Worm (Caenorhabditis elegans) whole organism, L3 larva: Measurements from ENCODE around the gene umps-1.

Source experiments
- aly-2 ChIP-seq: fragments of 150-350 bp; optimal IDR thresholded peaks from 2 replicates; lab custom pipeline; 2014; ENCODE audit warnings: missing biosample characterization, missing genetic modification characterization
- ama-1 ChIP-seq: fragments of 150-350 bp; optimal IDR thresholded peaks from 2 replicates; lab custom pipeline; 2018
- ceh-16 ChIP-seq: sonication (generic microtip); optimal IDR thresholded peaks from 2 replicates; lab custom pipeline; 2017; ENCODE audit warnings: missing biosample characterization, missing genetic modification characterization
- ceh-82 ChIP-seq: fragments of 150-350 bp; optimal IDR thresholded peaks from 2 replicates; lab custom pipeline; 2014; ENCODE audit warnings: missing biosample characterization, missing genetic modification characterization
- egl-27 ChIP-seq: sonication (generic microtip); optimal IDR thresholded peaks from 4 replicates; lab custom pipeline; 2017; ENCODE audit warnings: missing biosample characterization, missing genetic modification reagents, missing genetic modification characterization
- egl-5 ChIP-seq: fragments of 150-350 bp; optimal IDR thresholded peaks from 2 replicates; lab custom pipeline; 2017; ENCODE audit warnings: missing biosample characterization, missing genetic modification reagents, missing genetic modification characterization, inconsistent platforms
- elt-1 ChIP-seq: fragments of 150-350 bp; optimal IDR thresholded peaks from 2 replicates; lab custom pipeline; 2014; ENCODE audit warnings: missing biosample characterization, missing genetic modification characterization
- elt-3 ChIP-seq, 3 experiments: fragments of 150-350 bp in 1 of 3; sonication (generic microtip) in 2 of 3; optimal IDR thresholded peaks; 2 replicates in 2 of 3; 4 replicates in 1 of 3; lab custom pipeline; 2014 to 2017; ENCODE audit warnings: missing biosample characterization in 3 of 3, missing genetic modification characterization in 3 of 3
- eor-1 ChIP-seq, 2 experiments: fragments of 150-350 bp; optimal IDR thresholded peaks; 2 replicates each; lab custom pipeline; 2014 to 2018; ENCODE audit warnings: missing biosample characterization in 2 of 2, missing genetic modification characterization in 2 of 2
- fkh-10 ChIP-seq: sonication (generic microtip); optimal IDR thresholded peaks from 2 replicates; lab custom pipeline; 2017; ENCODE audit warnings: missing biosample characterization, missing genetic modification reagents, missing genetic modification characterization
- fos-1 ChIP-seq: fragments of 150-350 bp; optimal IDR thresholded peaks from 2 replicates; lab custom pipeline; 2014; ENCODE audit warnings: missing biosample characterization, missing genetic modification characterization
- hmg-11 ChIP-seq: sonication (generic microtip); optimal IDR thresholded peaks from 2 replicates; lab custom pipeline; 2016; ENCODE audit warnings: missing genetic modification characterization, missing compliant biosample characterization
- jun-1 ChIP-seq: fragments of 150-350 bp; optimal IDR thresholded peaks from 2 replicates; lab custom pipeline; 2014; ENCODE audit warnings: missing biosample characterization, missing genetic modification reagents, missing genetic modification characterization
- lin-15B ChIP-seq: fragments of 150-350 bp; optimal IDR thresholded peaks from 2 replicates; lab custom pipeline; 2014; ENCODE audit warnings: missing biosample characterization, missing genetic modification characterization
- lin-39 ChIP-seq: fragments of 150-350 bp; optimal IDR thresholded peaks from 2 replicates; lab custom pipeline; 2018; ENCODE audit warnings: missing biosample characterization, missing genetic modification reagents, missing genetic modification characterization
- lsy-12 ChIP-seq: sonication (generic microtip); optimal IDR thresholded peaks from 2 replicates; lab custom pipeline; 2016; ENCODE audit warnings: mild to moderate bottlenecking, missing genetic modification characterization, missing compliant biosample characterization
- mdl-1 ChIP-seq: fragments of 150-350 bp; optimal IDR thresholded peaks from 2 replicates; lab custom pipeline; 2014; ENCODE audit warnings: missing biosample characterization, missing genetic modification characterization
- mml-1 ChIP-seq: fragments of 150-350 bp; sonication (generic microtip); optimal IDR thresholded peaks from 3 replicates; lab custom pipeline; 2014; ENCODE audit warnings: missing biosample characterization, missing genetic modification characterization
- nfya-1 ChIP-seq: sonication (generic microtip); optimal IDR thresholded peaks from 2 replicates; lab custom pipeline; 2017; ENCODE audit warnings: missing genetic modification characterization, mild to moderate bottlenecking, missing compliant biosample characterization, antibody characterized with exemption, moderate library complexity; ENCODE audit not compliant: insufficient read depth
- nhr-12 ChIP-seq: fragments of 150-350 bp; optimal IDR thresholded peaks from 2 replicates; lab custom pipeline; 2014; ENCODE audit warnings: missing biosample characterization, missing genetic modification characterization
- nhr-23 ChIP-seq: fragments of 150-350 bp; optimal IDR thresholded peaks from 2 replicates; lab custom pipeline; 2014; ENCODE audit warnings: missing biosample characterization, missing genetic modification reagents, missing genetic modification characterization
- nhr-237 ChIP-seq: fragments of 150-350 bp; optimal IDR thresholded peaks from 2 replicates; lab custom pipeline; 2014; ENCODE audit warnings: missing biosample characterization, missing genetic modification characterization
- nhr-25 ChIP-seq: sonication (generic microtip); optimal IDR thresholded peaks from 2 replicates; lab custom pipeline; 2017; ENCODE audit warnings: missing biosample characterization, missing genetic modification characterization
- nhr-28 ChIP-seq: fragments of 150-350 bp; optimal IDR thresholded peaks from 2 replicates; lab custom pipeline; 2014; ENCODE audit warnings: missing biosample characterization, missing genetic modification characterization
- nhr-43 ChIP-seq: sonication (generic microtip); optimal IDR thresholded peaks from 2 replicates; lab custom pipeline; 2016; ENCODE audit warnings: mild to moderate bottlenecking, missing genetic modification characterization, missing compliant biosample characterization; ENCODE audit not compliant: poor library complexity, severe bottlenecking
- nhr-67 ChIP-seq: fragments of 150-350 bp; optimal IDR thresholded peaks from 2 replicates; lab custom pipeline; 2014; ENCODE audit warnings: missing biosample characterization, missing genetic modification characterization
- nhr-76 ChIP-seq: fragments of 150-350 bp; sonication (generic microtip); optimal IDR thresholded peaks from 5 replicates; lab custom pipeline; 2014; ENCODE audit warnings: missing biosample characterization, missing genetic modification characterization
- nhr-77 ChIP-seq: fragments of 150-350 bp; optimal IDR thresholded peaks from 2 replicates; lab custom pipeline; 2014; ENCODE audit warnings: missing biosample characterization, missing genetic modification characterization
- pqm-1 ChIP-seq: fragments of 150-350 bp; optimal IDR thresholded peaks from 2 replicates; lab custom pipeline; 2017; ENCODE audit warnings: missing biosample characterization, missing genetic modification characterization, inconsistent platforms
- sea-2 ChIP-seq: fragments of 150-350 bp; sonication (generic microtip); optimal IDR thresholded peaks from 4 replicates; lab custom pipeline; 2014; ENCODE audit warnings: missing biosample characterization, missing genetic modification reagents, missing genetic modification characterization
- snpc-4 ChIP-seq: fragments of 150-350 bp; optimal IDR thresholded peaks from 2 replicates; lab custom pipeline; 2014; ENCODE audit warnings: missing biosample characterization, missing genetic modification characterization
- tbx-2 ChIP-seq: sonication (generic microtip); optimal IDR thresholded peaks from 2 replicates; lab custom pipeline; 2016; ENCODE audit warnings: mild to moderate bottlenecking, missing genetic modification characterization, missing compliant biosample characterization
- unc-39 ChIP-seq: sonication (generic microtip); optimal IDR thresholded peaks from 4 replicates; lab custom pipeline; 2017; ENCODE audit warnings: missing biosample characterization, missing genetic modification characterization
- unc-62 ChIP-seq: fragments of 150-350 bp; sonication (generic microtip); optimal IDR thresholded peaks from 4 replicates; lab custom pipeline; 2014; ENCODE audit warnings: missing biosample characterization, missing genetic modification reagents, missing genetic modification characterization
- ztf-11 ChIP-seq: fragments of 150-350 bp; optimal IDR thresholded peaks from 2 replicates; lab custom pipeline; 2014; ENCODE audit warnings: missing biosample characterization, missing genetic modification characterization
- ztf-4 ChIP-seq: fragments of 150-350 bp; optimal IDR thresholded peaks from 2 replicates; lab custom pipeline; 2014; ENCODE audit warnings: missing biosample characterization, missing genetic modification characterization

Gene umps-1

ce11 chrIII:10367355-10367909 is 10.0 kb upstream of the umps-1 start:
- TF ChIP-seq nfya-1 (tag; lab: Kevin White, UChicago) (peak; percentile 31), hmg-11 (tag; lab: Kevin White, UChicago) (peak; percentile 8), nhr-12 (no peak), lin-39 (tag; lab: Kevin White, UChicago) (no peak), pqm-1 (no peak)
- TF ChIP-seq, all 47 proteins: peak for 2

ce11 chrIII:10364656-10365055 is 7.2 kb upstream of the umps-1 start, which contains the start of gene tbc-8:
TSS of gene tbc-8 (plus strand) at chrIII:10364956.
- no peak for TF ChIP-seq tbx-2 (tag; lab: Kevin White, UChicago)
- no peak for TF ChIP-seq sea-2
- TF ChIP-seq ztf-4 = no peak
- no peak for TF ChIP-seq snpc-4
- no peak for TF ChIP-seq unc-62 (GFP tag; lab: Kevin White, UChicago)
- no peak for TF ChIP-seq egl-5
- no peak for TF ChIP-seq mdl-1 (tag; lab: Kevin White, UChicago)
- no peak for TF ChIP-seq ceh-82 (tag; lab: Kevin White, UChicago)
- no peak for TF ChIP-seq nhr-76
- TF ChIP-seq elt-3 (tag; optimal IDR thresholded peaks at IDR 0.05; lab: Kevin White, UChicago) = no peak
- TF ChIP-seq ama-1 (lab: Kevin White, UChicago) = no peak
- TF ChIP-seq nhr-23 (tag; lab: Kevin White, UChicago) = no peak
- no peak for TF ChIP-seq lsy-12
- no peak for TF ChIP-seq nhr-237 (tag; lab: Kevin White, UChicago)
- TF ChIP-seq jun-1 (tag; lab: Kevin White, UChicago) = no peak

ce11 chrIII:10362920-10363319 is 5.5 kb upstream of the umps-1 start:
- TF ChIP-seq nhr-25 = no peak
- TF ChIP-seq lin-39 (tag; lab: Kevin White, UChicago) = no peak
- no peak for TF ChIP-seq nhr-237 (tag; lab: Kevin White, UChicago)
- TF ChIP-seq aly-2 = no peak
- TF ChIP-seq nhr-67 (tag; lab: Kevin White, UChicago) = no peak
- TF ChIP-seq ztf-11 (tag; lab: Kevin White, UChicago) = no peak
- no peak for TF ChIP-seq unc-62 (GFP tag; lab: Kevin White, UChicago)
- no peak for TF ChIP-seq nhr-12

ce11 chrIII:10361456-10361855 is 4.0 kb upstream of the umps-1 start:
- TF ChIP-seq nhr-23 (tag; lab: Kevin White, UChicago) (no peak), egl-5 (no peak), elt-3 (tag; optimal IDR thresholded peaks at IDR 0.05; lab: Kevin White, UChicago) (no peak), lsy-12 (no peak), lin-15B (tag; lab: Kevin White, UChicago) (no peak), egl-27 (no peak), jun-1 (tag; lab: Kevin White, UChicago) (no peak), ztf-11 (tag; lab: Kevin White, UChicago) (no peak), mml-1 (no peak), nfya-1 (tag; lab: Kevin White, UChicago) (no peak), fos-1 (tag; lab: Kevin White, UChicago) (no peak), aly-2 (no peak), nhr-25 (no peak), elt-1 (tag; lab: Kevin White, UChicago) (no peak)

ce11 chrIII:10359916-10360315 is 2.5 kb upstream of the umps-1 start:
- TF ChIP-seq nhr-28 = no peak
- TF ChIP-seq unc-39 (tag; lab: Kevin White, UChicago) = no peak
- no peak for TF ChIP-seq lsy-12
- TF ChIP-seq fkh-10 = peak; percentile 12

ce11 chrIII:10358751-10359150 is 1.3 kb upstream of the umps-1 start:
- TF ChIP-seq nhr-76 = no peak
- TF ChIP-seq nhr-43 (tag; lab: Kevin White, UChicago) = no peak
- TF ChIP-seq fkh-10 = peak; percentile 36
- TF ChIP-seq unc-62 (GFP tag; lab: Kevin White, UChicago) = no peak
- no peak for TF ChIP-seq jun-1 (tag; lab: Kevin White, UChicago)
- no peak for TF ChIP-seq eor-1 (tag; optimal IDR thresholded peaks at IDR 0.05; lab: Kevin White, UChicago)
- TF ChIP-seq nhr-67 (tag; lab: Kevin White, UChicago) = no peak
- TF ChIP-seq pqm-1 = no peak
- TF ChIP-seq tbx-2 (tag; lab: Kevin White, UChicago) = no peak
- no peak for TF ChIP-seq sea-2
- TF ChIP-seq ceh-16 (tag; lab: Kevin White, UChicago) = no peak
- TF ChIP-seq nhr-77 (tag; lab: Kevin White, UChicago) = no peak
- peak; percentile 28 for TF ChIP-seq nfya-1 (tag; lab: Kevin White, UChicago)
- no peak for TF ChIP-seq egl-27
- TF ChIP-seq fos-1 (tag; lab: Kevin White, UChicago) = no peak
